Worm (Caenorhabditis elegans): ENCODE data around the gene add-2.

DNA sequence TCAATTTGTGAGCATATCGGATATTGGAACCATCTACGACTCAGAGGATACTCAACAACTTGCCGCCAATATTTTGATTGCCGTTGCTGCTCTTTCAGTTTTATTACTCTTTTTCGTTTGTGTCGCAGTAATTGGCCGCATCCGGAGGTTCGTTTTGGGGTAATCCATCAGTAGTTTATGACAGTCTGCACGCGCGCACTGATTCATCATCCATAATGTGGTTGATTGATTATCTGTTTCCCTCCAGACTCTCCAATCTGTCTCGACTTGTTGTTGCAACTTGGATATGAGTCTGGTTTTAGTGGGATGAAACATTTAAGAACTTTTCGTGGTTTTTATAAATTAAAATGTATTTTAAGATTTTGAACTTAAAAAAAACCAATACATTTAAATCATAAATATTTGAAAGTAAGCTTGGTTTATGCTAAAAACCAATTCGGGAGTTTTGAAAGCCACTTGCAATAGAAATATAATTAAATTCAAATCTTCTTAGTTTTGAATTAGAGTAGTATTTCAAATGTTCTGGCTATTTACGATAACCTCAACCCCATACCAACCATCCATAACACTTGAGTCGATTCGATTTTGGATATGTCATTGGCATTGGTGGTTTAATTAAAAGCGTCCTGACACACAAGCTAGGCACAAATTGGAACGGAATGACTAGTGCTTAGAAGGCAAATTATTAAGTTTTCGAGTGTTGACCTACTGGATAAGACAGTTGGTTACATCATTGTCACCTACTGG lies 52.9 kb downstream of the add-2 start:
- TF ChIP-seq ama-1 (optimal IDR thresholded peaks at IDR 0.05) = no peak
- TF ChIP-seq F13C5.2 (tag; optimal IDR thresholded peaks at IDR 0.05) = no peak
- no peak for TF ChIP-seq ceh-36 (tag; optimal IDR thresholded peaks at IDR 0.05)
